Fruit fly (Drosophila melanogaster) whole organism, embryonic: ENCODE data around the gene CG42823.
A peak's percentile ranks its signal among the peaks of the same experiment; 100 is the strongest.

ENCODE experiments used
- Atf3 ChIP-seq: fragments of 200-800 bp; sonication (Bioruptor generic); optimal IDR thresholded peaks from 3 replicates; lab custom pipeline; 2016; ENCODE audit warnings: missing biosample characterization, missing genetic modification characterization
- C15 ChIP-seq: fragments of 200-800 bp; sonication (Bioruptor generic); IDR thresholded peaks from 3 replicates; pipeline ENCODE4 v1.3.6; 2022; ENCODE audit warnings: missing biosample characterization, missing genetic modification characterization
- CG10321 ChIP-seq: fragments of 200-800 bp; sonication (Bioruptor generic); IDR thresholded peaks from 2 replicates; pipeline ENCODE4 v1.3.6; 2022; ENCODE audit warnings: missing biosample characterization, missing genetic modification characterization
- CG10462 ChIP-seq: fragments of 200-800 bp; sonication (Bioruptor generic); optimal IDR thresholded peaks from 2 replicates; lab custom pipeline; 2016; ENCODE audit warnings: missing biosample characterization, missing genetic modification characterization
- CG10654 ChIP-seq: fragments of 200-800 bp; sonication (Bioruptor generic); optimal IDR thresholded peaks from 2 replicates; lab custom pipeline; 2016; ENCODE audit warnings: missing biosample characterization, missing genetic modification characterization
- CG10979 ChIP-seq: fragments of 200-800 bp; sonication (Bioruptor generic); optimal IDR thresholded peaks from 2 replicates; lab custom pipeline; 2018; ENCODE audit warnings: missing biosample characterization, mild to moderate bottlenecking, missing genetic modification characterization, moderate library complexity
- CG13123 ChIP-seq: fragments of 200-800 bp; sonication (Bioruptor generic); optimal IDR thresholded peaks from 2 replicates; lab custom pipeline; 2016; ENCODE audit warnings: missing biosample characterization, missing genetic modification characterization
- CG13894 ChIP-seq: fragments of 200-800 bp; sonication (Bioruptor generic); optimal IDR thresholded peaks from 3 replicates; lab custom pipeline; 2018; ENCODE audit warnings: missing biosample characterization, mild to moderate bottlenecking, missing genetic modification characterization, moderate library complexity
- CG17359 ChIP-seq: fragments of 200-800 bp; sonication (Bioruptor generic); optimal IDR thresholded peaks from 3 replicates; lab custom pipeline; 2018; ENCODE audit warnings: missing biosample characterization, mild to moderate bottlenecking, missing genetic modification characterization, moderate library complexity
- CG18764 ChIP-seq: fragments of 200-800 bp; sonication (Bioruptor generic); optimal IDR thresholded peaks from 3 replicates; lab custom pipeline; 2016; ENCODE audit warnings: missing biosample characterization, missing genetic modification characterization
- CG2129 ChIP-seq: fragments of 200-800 bp; sonication (Bioruptor generic); IDR thresholded peaks from 2 replicates; pipeline ENCODE4 v1.3.6; 2022; ENCODE audit warnings: missing biosample characterization, missing genetic modification characterization; ENCODE audit not compliant: partially characterized antibody
- CG30403 ChIP-seq: fragments of 200-800 bp; sonication (Bioruptor generic); optimal IDR thresholded peaks from 3 replicates; lab custom pipeline; 2016; ENCODE audit warnings: missing biosample characterization, missing genetic modification characterization
- CG43689 ChIP-seq: fragments of 200-800 bp; sonication (Bioruptor generic); IDR thresholded peaks from 2 replicates; pipeline ENCODE4 v1.3.6; 2022; ENCODE audit warnings: missing biosample characterization, missing genetic modification characterization
- CG4617 ChIP-seq: fragments of 200-800 bp; sonication (Bioruptor generic); optimal IDR thresholded peaks from 3 replicates; lab custom pipeline; 2016; ENCODE audit warnings: missing biosample characterization, missing genetic modification characterization, borderline replicate concordance
- CG4707 ChIP-seq: fragments of 200-800 bp; sonication (Bioruptor generic); optimal IDR thresholded peaks from 2 replicates; lab custom pipeline; 2018; ENCODE audit warnings: missing biosample characterization, mild to moderate bottlenecking, missing genetic modification characterization, moderate library complexity
- CG5953 ChIP-seq: fragments of 200-800 bp; sonication (Bioruptor generic); IDR thresholded peaks from 2 replicates; pipeline ENCODE4 v1.3.6; 2022; ENCODE audit warnings: missing biosample characterization, missing genetic modification characterization
- CG6683 ChIP-seq: fragments of 200-800 bp; sonication (Bioruptor generic); optimal IDR thresholded peaks from 2 replicates; lab custom pipeline; 2017; ENCODE audit warnings: missing biosample characterization, mild to moderate bottlenecking, missing genetic modification characterization, missing genetic modification reagents
- CG7357 ChIP-seq: fragments of 200-800 bp; sonication (Bioruptor generic); IDR thresholded peaks from 3 replicates; pipeline ENCODE4 v1.3.6; 2022; ENCODE audit warnings: missing biosample characterization, missing genetic modification characterization
- CG9727 ChIP-seq: fragments of 200-800 bp; sonication (Bioruptor generic); optimal IDR thresholded peaks from 3 replicates; lab custom pipeline; 2017; ENCODE audit warnings: missing biosample characterization, mild to moderate bottlenecking, missing genetic modification characterization
- CG9817 ChIP-seq: fragments of 200-800 bp; sonication (Bioruptor generic); optimal IDR thresholded peaks from 2 replicates; lab custom pipeline; 2018; ENCODE audit warnings: missing biosample characterization, mild to moderate bottlenecking, missing genetic modification characterization, moderate library complexity
- D19A ChIP-seq: fragments of 200-800 bp; optimal IDR thresholded peaks from 3 replicates; lab custom pipeline; 2019; ENCODE audit warnings: missing biosample characterization, mild to moderate bottlenecking, missing genetic modification characterization, moderate library complexity
- Dref ChIP-seq: fragments of 200-800 bp; sonication (Bioruptor generic); IDR thresholded peaks from 2 replicates; pipeline ENCODE4 v1.3.6; 2022; ENCODE audit warnings: missing biosample characterization, missing genetic modification characterization
- E2f2 ChIP-seq: fragments of 200-800 bp; sonication (Bioruptor generic); IDR thresholded peaks from 2 replicates; pipeline ENCODE4 v1.3.6; 2022; ENCODE audit warnings: missing biosample characterization, missing genetic modification characterization
- Lim3 ChIP-seq: fragments of 200-800 bp; sonication (Bioruptor generic); IDR thresholded peaks from 2 replicates; pipeline ENCODE4 v1.3.6; 2022; ENCODE audit warnings: missing biosample characterization, missing genetic modification characterization
- Lpt ChIP-seq: fragments of >200 bp; optimal IDR thresholded peaks from 2 replicates; lab custom pipeline; 2018; ENCODE audit warnings: missing biosample characterization, missing genetic modification characterization
- Pdp1 ChIP-seq, 2 experiments: fragments of 200-800 bp; sonication (Bioruptor generic); optimal IDR thresholded peaks; 3 replicates each; lab custom pipeline; 2016; ENCODE audit warnings: missing biosample characterization in 2 of 2, missing genetic modification characterization in 2 of 2, mild to moderate bottlenecking in 1 of 2, moderate library complexity in 1 of 2
- Ptx1 ChIP-seq: fragments of 200-800 bp; sonication (Bioruptor generic); IDR thresholded peaks from 2 replicates; pipeline ENCODE4 v1.3.6; 2022; ENCODE audit warnings: missing biosample characterization, missing genetic modification characterization
- Sin3A ChIP-seq: fragments of >200 bp; optimal IDR thresholded peaks from 2 replicates; lab custom pipeline; 2018
- Six4 ChIP-seq: fragments of 200-800 bp; sonication (Bioruptor generic); optimal IDR thresholded peaks from 2 replicates; lab custom pipeline; 2016; ENCODE audit warnings: missing biosample characterization, missing genetic modification characterization
- al ChIP-seq: fragments of 200-800 bp; sonication (Bioruptor generic); IDR thresholded peaks from 2 replicates; pipeline ENCODE4 v1.3.6; 2022; ENCODE audit warnings: missing biosample characterization, missing genetic modification characterization
- ato ChIP-seq: fragments of 200-800 bp; sonication (Bioruptor generic); IDR thresholded peaks from 2 replicates; pipeline ENCODE4 v1.3.6; 2022; ENCODE audit warnings: missing biosample characterization, missing genetic modification characterization; ENCODE audit not compliant: partially characterized antibody
- bowl ChIP-seq: fragments of 200-800 bp; sonication (Bioruptor generic); IDR thresholded peaks from 2 replicates; pipeline ENCODE4 v1.3.6; 2022; ENCODE audit warnings: missing biosample characterization, missing genetic modification characterization
- corto ChIP-seq: fragments of 200-800 bp; sonication (Bioruptor generic); optimal IDR thresholded peaks from 2 replicates; lab custom pipeline; 2016; ENCODE audit warnings: missing biosample characterization, mild to moderate bottlenecking, missing genetic modification characterization, moderate library complexity
- dm ChIP-seq: fragments of 200-800 bp; sonication (Bioruptor generic); optimal IDR thresholded peaks from 3 replicates; lab custom pipeline; 2016; ENCODE audit warnings: missing biosample characterization, missing genetic modification characterization
- dmrt99B ChIP-seq: fragments of 200-800 bp; sonication (Bioruptor generic); optimal IDR thresholded peaks from 2 replicates; lab custom pipeline; 2018; ENCODE audit warnings: missing biosample characterization, mild to moderate bottlenecking, missing genetic modification characterization, moderate library complexity
- en ChIP-seq: fragments of 200-800 bp; sonication (Bioruptor generic); optimal IDR thresholded peaks from 2 replicates; lab custom pipeline; 2016; ENCODE audit warnings: missing biosample characterization, missing genetic modification characterization
- grau ChIP-seq: fragments of 200-800 bp; optimal IDR thresholded peaks from 3 replicates; lab custom pipeline; 2019; ENCODE audit warnings: missing biosample characterization, mild to moderate bottlenecking, missing genetic modification characterization, moderate library complexity
- ham ChIP-seq: fragments of 200-800 bp; sonication (Bioruptor generic); IDR thresholded peaks from 2 replicates; pipeline ENCODE4 v1.3.6; 2022; ENCODE audit warnings: missing biosample characterization, missing genetic modification characterization
- hbn ChIP-seq: fragments of 200-800 bp; sonication (Bioruptor generic); IDR thresholded peaks from 2 replicates; pipeline ENCODE4 v1.3.6; 2022; ENCODE audit warnings: missing biosample characterization, missing genetic modification characterization; ENCODE audit not compliant: partially characterized antibody
- jigr1 ChIP-seq: fragments of 200-800 bp; sonication (Bioruptor generic); IDR thresholded peaks from 3 replicates; pipeline ENCODE4 v1.3.6; 2022; ENCODE audit warnings: missing biosample characterization, missing genetic modification characterization
- jumu ChIP-seq: fragments of 200-800 bp; sonication (Bioruptor generic); optimal IDR thresholded peaks from 3 replicates; lab custom pipeline; 2016; ENCODE audit warnings: missing biosample characterization, missing genetic modification characterization
- ken ChIP-seq: fragments of 200-800 bp; sonication (Bioruptor generic); IDR thresholded peaks from 3 replicates; pipeline ENCODE4 v1.3.6; 2022; ENCODE audit warnings: missing biosample characterization, missing genetic modification characterization
- lmd ChIP-seq: fragments of 200-800 bp; sonication (Bioruptor generic); IDR thresholded peaks from 2 replicates; pipeline ENCODE4 v1.3.6; 2022; ENCODE audit warnings: missing biosample characterization, missing genetic modification characterization
- mam ChIP-seq: fragments of 200-800 bp; sonication (Bioruptor generic); optimal IDR thresholded peaks from 3 replicates; lab custom pipeline; 2016; ENCODE audit warnings: missing biosample characterization, missing genetic modification characterization
- oc ChIP-seq: fragments of 200-800 bp; sonication (Bioruptor generic); optimal IDR thresholded peaks from 2 replicates; lab custom pipeline; 2018; ENCODE audit warnings: missing biosample characterization, mild to moderate bottlenecking, missing genetic modification characterization, moderate library complexity
- pb ChIP-seq: fragments of 200-800 bp; sonication (Bioruptor generic); optimal IDR thresholded peaks from 3 replicates; lab custom pipeline; 2016; ENCODE audit warnings: missing biosample characterization, missing genetic modification characterization
- pros ChIP-seq: fragments of 200-800 bp; sonication (Bioruptor generic); optimal IDR thresholded peaks from 3 replicates; lab custom pipeline; 2019; ENCODE audit warnings: missing biosample characterization, mild to moderate bottlenecking, missing genetic modification characterization, moderate library complexity
- pum ChIP-seq: fragments of 200-800 bp; sonication (Bioruptor generic); optimal IDR thresholded peaks from 2 replicates; lab custom pipeline; 2016; ENCODE audit warnings: missing biosample characterization, missing genetic modification characterization
- run ChIP-seq: fragments of 200-800 bp; sonication (Bioruptor generic); optimal IDR thresholded peaks from 3 replicates; lab custom pipeline; 2018; ENCODE audit warnings: missing biosample characterization, mild to moderate bottlenecking, missing genetic modification characterization
- slbo ChIP-seq: fragments of 200-800 bp; sonication (Bioruptor generic); IDR thresholded peaks from 2 replicates; pipeline ENCODE4 v1.3.6; 2022; ENCODE audit warnings: missing biosample characterization, missing genetic modification characterization
- sr ChIP-seq: fragments of 200-800 bp; sonication (Bioruptor generic); IDR thresholded peaks from 3 replicates; pipeline ENCODE4 v1.3.6; 2022; ENCODE audit warnings: missing biosample characterization, missing genetic modification characterization
- stc ChIP-seq: fragments of 200-800 bp; sonication (Bioruptor generic); IDR thresholded peaks from 2 replicates; pipeline ENCODE4 v1.3.6; 2022; ENCODE audit warnings: missing biosample characterization, missing genetic modification characterization

Gene CG42823

dm6 chr3R:17401289-17401752 lies 3.6 kb downstream of the CG42823 start (continued):
- no peak for TF ChIP-seq Six4 (GFP tag; lab: Kevin White, UChicago)
- TF ChIP-seq grau (tag; lab: Kevin White, UChicago) = peak; percentile 64
- TF ChIP-seq CG13894 (tag; lab: Kevin White, UChicago) = no peak
- peak; percentile 92 for TF ChIP-seq Dref (GFP tag; lab: Robert Waterston, UW)
- peak; percentile 54 for TF ChIP-seq CG9817 (tag; lab: Kevin White, UChicago)
- TF ChIP-seq run = no peak
- no peak for TF ChIP-seq Atf3 (GFP tag; lab: Kevin White, UChicago)
- peak; percentile 47 for TF ChIP-seq dmrt99B (tag; lab: Kevin White, UChicago)
- TF ChIP-seq corto (GFP tag; lab: Kevin White, UChicago) = no peak
- TF ChIP-seq CG10979 (tag; lab: Kevin White, UChicago) = no peak
- peak; percentile 21 for TF ChIP-seq dm (GFP tag; lab: Kevin White, UChicago)
- TF ChIP-seq stc (GFP tag; lab: Robert Waterston, UW) = 0 out of 2 replicates have a peak, but pooled peaks have one; percentile 32
- peak; percentile 65 for TF ChIP-seq CG30403 (GFP tag; lab: Kevin White, UChicago)
- TF ChIP-seq CG43689 (GFP tag; lab: Robert Waterston, UW) = no peak
- no peak for TF ChIP-seq ken (GFP tag; lab: Robert Waterston, UW)
- no peak for TF ChIP-seq CG10462
- TF ChIP-seq Sin3A = no peak
- peak; percentile 94 for TF ChIP-seq CG7357 (GFP tag; lab: Robert Waterston, UW)
- peak; percentile 9 for TF ChIP-seq CG18764 (GFP tag; lab: Kevin White, UChicago)
- no peak for TF ChIP-seq CG13123
- peak; percentile 2 for TF ChIP-seq D19A (tag; lab: Kevin White, UChicago)
- no peak for TF ChIP-seq oc
- TF ChIP-seq Lim3 = no peak
- no peak for TF ChIP-seq CG9727 (GFP tag; lab: Kevin White, UChicago)
- TF ChIP-seq ato (GFP tag; lab: Robert Waterston, UW) = peak; percentile 81
- peak; percentile 72; the same call in 1 of the 2 replicates for TF ChIP-seq hbn (GFP tag; lab: Robert Waterston, UW)
- peak; percentile 27 for TF ChIP-seq pb
- TF ChIP-seq jumu = peak; percentile 42
- peak; percentile 61 to 85 for TF ChIP-seq Pdp1 (GFP tag; optimal IDR thresholded peaks at IDR 0.05; lab: Kevin White, UChicago)
- no peak for TF ChIP-seq pros (GFP tag; lab: Kevin White, UChicago)
- TF ChIP-seq CG6683 (GFP tag; lab: Kevin White, UChicago) = peak; percentile 1
- peak; percentile 27; the same call in 1 of the 2 replicates for TF ChIP-seq lmd (GFP tag; lab: Robert Waterston, UW)
- no peak for TF ChIP-seq CG10654 (GFP tag; lab: Kevin White, UChicago)
- TF ChIP-seq jigr1 (GFP tag; lab: Robert Waterston, UW) = no peak
- no peak for TF ChIP-seq bowl (GFP tag; lab: Robert Waterston, UW)
- no peak for TF ChIP-seq en (GFP tag; lab: Kevin White, UChicago)
- no peak for TF ChIP-seq sr (GFP tag; lab: Robert Waterston, UW)
- peak; percentile 79 for TF ChIP-seq CG4617 (GFP tag; lab: Kevin White, UChicago)
- peak; percentile 62; the same call in 1 of the 2 replicates for TF ChIP-seq al (GFP tag; lab: Robert Waterston, UW)
- no peak for TF ChIP-seq CG10321 (GFP tag; lab: Robert Waterston, UW)
- TF ChIP-seq CG4707 (GFP tag; lab: Kevin White, UChicago) = no peak
- TF ChIP-seq CG2129 (GFP tag; lab: Robert Waterston, UW) = 0 out of 2 replicates have a peak, but pooled peaks have one; percentile 19
- no peak for TF ChIP-seq C15 (GFP tag; lab: Robert Waterston, UW)
- no peak for TF ChIP-seq Lpt
- peak; percentile 78 for TF ChIP-seq mam (GFP tag; lab: Kevin White, UChicago)
- no peak for TF ChIP-seq CG17359 (tag; lab: Kevin White, UChicago)
- peak; percentile 67 for TF ChIP-seq slbo (GFP tag; lab: Robert Waterston, UW)
- no peak for TF ChIP-seq CG5953 (GFP tag; lab: Robert Waterston, UW)
- TF ChIP-seq Ptx1 (GFP tag; lab: Robert Waterston, UW) = peak; percentile 47; the same call in 1 of the 2 replicates
- peak; percentile 68 for TF ChIP-seq E2f2 (GFP tag; lab: Robert Waterston, UW)
- no peak for TF ChIP-seq ham (GFP tag; lab: Robert Waterston, UW)
- TF ChIP-seq pum (GFP tag; lab: Kevin White, UChicago) = peak; percentile 52
